Fruit fly (Drosophila melanogaster) whole organism: ENCODE data around the gene Spn27A.

Experiments used
- Dll ChIP-seq: fragments of >200 bp; optimal IDR thresholded peaks from 2 replicates; lab custom pipeline; 2017
- EcR ChIP-seq, 2 experiments: fragments of >200 bp; optimal IDR thresholded peaks; 2 replicates each; lab custom pipeline; 2017; ENCODE audit warnings: missing biosample characterization in 2 of 2, missing genetic modification characterization in 2 of 2, missing genetic modification reagents in 2 of 2
- psq ChIP-seq: fragments of >200 bp; optimal IDR thresholded peaks from 2 replicates; lab custom pipeline; 2017
- usp ChIP-seq: fragments of >200 bp; optimal IDR thresholded peaks from 2 replicates; lab custom pipeline; 2017; ENCODE audit warnings: missing biosample characterization, missing genetic modification characterization, mixed read lengths

dm6 chr2L:6706368-6706919 is 33.3 kb upstream of the Spn27A start:
- TF ChIP-seq usp = no peak
- no peak for TF ChIP-seq EcR (GFP tag; optimal IDR thresholded peaks at IDR 0.05; lab: Kevin White, UChicago)
- no peak for TF ChIP-seq Dll
- no peak for TF ChIP-seq psq (lab: Kevin White, UChicago)
